Worm (Caenorhabditis elegans) whole organism, L3 larva: ENCODE measurements around the gene comt-4.

Experiments used
- fos-1 ChIP-seq: fragments of 150-350 bp; optimal IDR thresholded peaks from 2 replicates; lab custom pipeline; 2014; ENCODE audit warnings: missing biosample characterization, missing genetic modification characterization
- nhr-12 ChIP-seq: fragments of 150-350 bp; optimal IDR thresholded peaks from 2 replicates; lab custom pipeline; 2014; ENCODE audit warnings: missing biosample characterization, missing genetic modification characterization
- pha-4 ChIP-seq: fragments of 150-350 bp; optimal IDR thresholded peaks from 2 replicates; lab custom pipeline; 2014; ENCODE audit warnings: missing biosample characterization, missing genetic modification reagents, missing genetic modification characterization
- snpc-4 ChIP-seq: fragments of 150-350 bp; optimal IDR thresholded peaks from 2 replicates; lab custom pipeline; 2014; ENCODE audit warnings: missing biosample characterization, missing genetic modification characterization
- ztf-11 ChIP-seq: fragments of 150-350 bp; optimal IDR thresholded peaks from 2 replicates; lab custom pipeline; 2014; ENCODE audit warnings: missing biosample characterization, missing genetic modification characterization

DNA sequence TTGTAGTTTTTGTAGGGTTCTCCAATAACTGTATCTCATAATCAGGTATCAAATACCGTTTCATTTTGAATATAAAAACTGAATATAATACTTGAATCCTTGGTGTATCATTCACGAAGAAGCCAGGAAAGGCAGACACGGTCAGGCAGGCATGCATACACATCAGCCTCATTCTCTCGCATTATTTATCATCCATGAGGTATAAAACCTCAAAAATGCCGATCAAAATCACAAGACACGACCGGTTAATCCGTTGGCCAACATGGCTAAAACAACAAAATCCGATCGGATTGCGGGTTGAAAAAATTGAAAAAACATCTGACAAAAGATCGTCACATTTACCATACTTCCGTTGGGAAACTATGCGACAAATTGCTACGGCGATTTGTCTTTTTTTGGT lies 27.6 kb downstream of the comt-4 start, which contains the start of gene F59A7.5:
- TF ChIP-seq ztf-11 (tag; lab: Kevin White, UChicago) (no peak), fos-1 (tag; lab: Kevin White, UChicago) (no peak), nhr-12 (tag; lab: Kevin White, UChicago) (no peak), pha-4 (no peak), snpc-4 (no peak)
